Worm (Caenorhabditis elegans) whole organism, mixed stage, embryonic: Measurements from ENCODE around the gene sbsp-1.

Experiments used
- M03D4.4 ChIP-seq: sonication (generic microtip); optimal IDR thresholded peaks from 2 replicates; lab custom pipeline; 2017; ENCODE audit warnings: mild to moderate bottlenecking, missing genetic modification characterization, missing compliant biosample characterization
- bed-3 ChIP-seq: fragments of 200-800 bp; sonication (Bioruptor generic); optimal IDR thresholded peaks from 3 replicates; lab custom pipeline; 2018; ENCODE audit warnings: mild to moderate bottlenecking, missing genetic modification characterization, moderate library complexity, missing compliant biosample characterization
- blmp-1 ChIP-seq: fragments of 150-350 bp; optimal IDR thresholded peaks from 2 replicates; lab custom pipeline; 2014; ENCODE audit warnings: missing biosample characterization, missing genetic modification characterization
- ceh-39 ChIP-seq: fragments of 150-350 bp; optimal IDR thresholded peaks from 2 replicates; lab custom pipeline; 2014; ENCODE audit warnings: missing biosample characterization, missing genetic modification characterization
- ceh-43 ChIP-seq: fragments of 200-800 bp; sonication (Bioruptor generic); optimal IDR thresholded peaks from 2 replicates; lab custom pipeline; 2018; ENCODE audit warnings: mild to moderate bottlenecking, missing genetic modification characterization, moderate library complexity, missing compliant biosample characterization
- ceh-83 ChIP-seq: fragments of 200-800 bp; sonication (Bioruptor generic); optimal IDR thresholded peaks from 2 replicates; lab custom pipeline; 2018; ENCODE audit warnings: mild to moderate bottlenecking, missing genetic modification characterization, missing compliant biosample characterization
- ces-1 ChIP-seq: fragments of 150-350 bp; optimal IDR thresholded peaks from 2 replicates; lab custom pipeline; 2014; ENCODE audit warnings: missing biosample characterization, missing genetic modification reagents, missing genetic modification characterization
- cnd-1 ChIP-seq: fragments of 200-800 bp; sonication (Bioruptor generic); optimal IDR thresholded peaks from 2 replicates; lab custom pipeline; 2018; ENCODE audit warnings: mild to moderate bottlenecking, missing genetic modification characterization, missing compliant biosample characterization
- drap-1 ChIP-seq: fragments of 200-800 bp; sonication (Bioruptor generic); optimal IDR thresholded peaks from 3 replicates; lab custom pipeline; 2018; ENCODE audit warnings: mild to moderate bottlenecking, missing genetic modification characterization, missing compliant biosample characterization
- elt-1 ChIP-seq: sonication (generic microtip); optimal IDR thresholded peaks from 2 replicates; lab custom pipeline; 2017; ENCODE audit warnings: missing genetic modification characterization, mild to moderate bottlenecking, missing compliant biosample characterization, antibody characterized with exemption, moderate library complexity, borderline replicate concordance; ENCODE audit not compliant: insufficient read depth
- elt-3 ChIP-seq: fragments of 150-350 bp; optimal IDR thresholded peaks from 2 replicates; lab custom pipeline; 2014; ENCODE audit warnings: missing biosample characterization, missing genetic modification characterization
- flh-1 ChIP-seq: fragments of 200-800 bp; sonication (Bioruptor generic); optimal IDR thresholded peaks from 2 replicates; lab custom pipeline; 2018; ENCODE audit warnings: mild to moderate bottlenecking, missing genetic modification characterization, moderate library complexity, missing compliant biosample characterization
- ham-2 ChIP-seq: fragments of 200-800 bp; sonication (Bioruptor generic); optimal IDR thresholded peaks from 2 replicates; lab custom pipeline; 2018; ENCODE audit warnings: mild to moderate bottlenecking, missing genetic modification characterization, missing compliant biosample characterization
- hlh-1 ChIP-seq: fragments of 150-350 bp; optimal IDR thresholded peaks from 2 replicates; lab custom pipeline; 2014; ENCODE audit warnings: missing biosample characterization, missing genetic modification reagents, missing genetic modification characterization
- lin-13 ChIP-seq: fragments of 150-350 bp; optimal IDR thresholded peaks from 2 replicates; lab custom pipeline; 2014; ENCODE audit warnings: missing biosample characterization, missing genetic modification characterization
- lin-32 ChIP-seq: fragments of 200-800 bp; sonication (Bioruptor generic); optimal IDR thresholded peaks from 2 replicates; lab custom pipeline; 2018; ENCODE audit warnings: mild to moderate bottlenecking, missing genetic modification characterization, missing compliant biosample characterization
- lsy-2 ChIP-seq: fragments of 150-350 bp; optimal IDR thresholded peaks from 2 replicates; lab custom pipeline; 2014; ENCODE audit warnings: missing biosample characterization, missing genetic modification characterization
- mab-5 ChIP-seq: fragments of 150-350 bp; optimal IDR thresholded peaks from 2 replicates; lab custom pipeline; 2014; ENCODE audit warnings: missing biosample characterization, missing genetic modification characterization
- mep-1 ChIP-seq: fragments of 150-350 bp; optimal IDR thresholded peaks from 2 replicates; lab custom pipeline; 2017; ENCODE audit warnings: missing biosample characterization, missing genetic modification reagents, missing genetic modification characterization, inconsistent platforms
- mls-2 ChIP-seq: sonication (generic microtip); optimal IDR thresholded peaks from 2 replicates; lab custom pipeline; 2016; ENCODE audit warnings: mild to moderate bottlenecking, missing genetic modification characterization, moderate library complexity, missing compliant biosample characterization
- nhr-12 ChIP-seq: fragments of 150-350 bp; optimal IDR thresholded peaks from 2 replicates; lab custom pipeline; 2014; ENCODE audit warnings: missing biosample characterization, missing genetic modification characterization
- nhr-2 ChIP-seq: fragments of 150-350 bp; optimal IDR thresholded peaks from 2 replicates; lab custom pipeline; 2014; ENCODE audit warnings: missing biosample characterization, missing genetic modification characterization
- nhr-237 ChIP-seq: fragments of 150-350 bp; optimal IDR thresholded peaks from 2 replicates; lab custom pipeline; 2014; ENCODE audit warnings: missing biosample characterization, missing genetic modification characterization
- nhr-28 ChIP-seq: fragments of 150-350 bp; optimal IDR thresholded peaks from 2 replicates; lab custom pipeline; 2014; ENCODE audit warnings: missing biosample characterization, missing genetic modification characterization
- nhr-76 ChIP-seq: sonication (generic microtip); optimal IDR thresholded peaks from 2 replicates; lab custom pipeline; 2017; ENCODE audit warnings: missing biosample characterization, missing genetic modification characterization
- pha-4 ChIP-seq: fragments of 150-350 bp; optimal IDR thresholded peaks from 2 replicates; lab custom pipeline; 2018; ENCODE audit warnings: missing biosample characterization, missing genetic modification reagents, missing genetic modification characterization
- sem-2 ChIP-seq: fragments of 200-800 bp; sonication (Bioruptor generic); optimal IDR thresholded peaks from 2 replicates; lab custom pipeline; 2018; ENCODE audit warnings: mild to moderate bottlenecking, missing genetic modification characterization, missing compliant biosample characterization
- snpc-4 ChIP-seq: fragments of 150-350 bp; optimal IDR thresholded peaks from 2 replicates; lab custom pipeline; 2014; ENCODE audit warnings: missing biosample characterization, missing genetic modification characterization
- sptf-1 ChIP-seq: sonication (generic microtip); optimal IDR thresholded peaks from 2 replicates; lab custom pipeline; 2017; ENCODE audit warnings: mild to moderate bottlenecking, missing genetic modification characterization, moderate library complexity, missing compliant biosample characterization
- tbx-8 ChIP-seq: fragments of 200-800 bp; sonication (Bioruptor generic); optimal IDR thresholded peaks from 2 replicates; lab custom pipeline; 2018; ENCODE audit warnings: mild to moderate bottlenecking, missing genetic modification characterization, moderate library complexity, missing compliant biosample characterization
- unc-120 ChIP-seq: sonication (generic microtip); optimal IDR thresholded peaks from 2 replicates; lab custom pipeline; 2017; ENCODE audit warnings: missing genetic modification characterization, missing compliant biosample characterization; ENCODE audit not compliant: poor library complexity, severe bottlenecking
- unc-39 ChIP-seq: fragments of 150-350 bp; optimal IDR thresholded peaks from 2 replicates; lab custom pipeline; 2014; ENCODE audit warnings: missing biosample characterization, missing genetic modification characterization
- unc-62 ChIP-seq: fragments of 150-350 bp; optimal IDR thresholded peaks from 2 replicates; lab custom pipeline; 2014; ENCODE audit warnings: missing biosample characterization, missing genetic modification reagents, missing genetic modification characterization
- zip-8 ChIP-seq: fragments of 150-350 bp; optimal IDR thresholded peaks from 2 replicates; lab custom pipeline; 2014; ENCODE audit warnings: missing biosample characterization, missing genetic modification characterization
- ztf-11 ChIP-seq: fragments of 150-350 bp; optimal IDR thresholded peaks from 2 replicates; lab custom pipeline; 2014; ENCODE audit warnings: missing biosample characterization, missing genetic modification characterization

sbsp-1 gene

ce11 chrIII:10848858-10849257, 16.1 kb downstream of the sbsp-1 start, which contains the start of the genes fbxb-85 and hex-3:
Gene fbxb-85, minus strand, starts transcription at chrIII:10848963.
Gene hex-3, plus strand, starts transcription at chrIII:10849222.
- TF ChIP-seq unc-120 (tag; lab: Kevin White, UChicago) (peak; percentile 59), ztf-11 (peak; percentile 45), lin-13 (tag; lab: Kevin White, UChicago) (peak; percentile 80), nhr-2 (tag; lab: Kevin White, UChicago) (peak; percentile 17), drap-1 (GFP tag; lab: Kevin White, UChicago) (peak; percentile 78), cnd-1 (peak; percentile 74), mls-2 (tag; lab: Kevin White, UChicago) (peak; percentile 85), nhr-237 (tag; lab: Kevin White, UChicago) (peak; percentile 83), snpc-4 (tag; lab: Kevin White, UChicago) (no peak), tbx-8 (GFP tag; lab: Kevin White, UChicago) (peak; percentile 44), mep-1 (tag; lab: Kevin White, UChicago) (peak; percentile 97), unc-62 (peak; percentile 2), ceh-83 (GFP tag; lab: Kevin White, UChicago) (no peak), ham-2 (peak; percentile 51), mab-5 (tag; lab: Kevin White, UChicago) (no peak), unc-39 (tag; lab: Kevin White, UChicago) (no peak), blmp-1 (peak; percentile 31), ceh-39 (tag; lab: Kevin White, UChicago) (peak; percentile 57), ceh-43 (GFP tag; lab: Kevin White, UChicago) (peak; percentile 69), hlh-1 (peak; percentile 19), elt-3 (tag; lab: Kevin White, UChicago) (peak; percentile 2), ces-1 (GFP tag; lab: Kevin White, UChicago) (peak; percentile 90), M03D4.4 (tag; lab: Kevin White, UChicago) (peak; percentile 87), lsy-2 (tag; lab: Kevin White, UChicago) (peak; percentile 83), lin-32 (GFP tag; lab: Kevin White, UChicago) (peak; percentile 64), nhr-12 (tag; lab: Kevin White, UChicago) (no peak), zip-8 (tag; lab: Kevin White, UChicago) (no peak), pha-4 (tag; lab: Kevin White, UChicago) (peak; percentile 88), sptf-1 (tag; lab: Kevin White, UChicago) (peak; percentile 92), sem-2 (GFP tag; lab: Kevin White, UChicago) (peak; percentile 60), elt-1 (tag; lab: Kevin White, UChicago) (peak; percentile 1), bed-3 (GFP tag; lab: Kevin White, UChicago) (peak; percentile 46), nhr-76 (tag; lab: Kevin White, UChicago) (no peak), flh-1 (GFP tag; lab: Kevin White, UChicago) (peak; percentile 47), nhr-28 (no peak)
- TF ChIP-seq, all 35 proteins: peak for 27

- TF ChIP-seq nhr-76 (tag; lab: Kevin White, UChicago), result no peak
- peak; percentile 7 for TF ChIP-seq hlh-1
- TF ChIP-seq sptf-1 (tag; lab: Kevin White, UChicago), result peak; percentile 10
- peak; percentile 16 for TF ChIP-seq mls-2 (tag; lab: Kevin White, UChicago)
- no peak for TF ChIP-seq ham-2
- no peak for TF ChIP-seq elt-1 (tag; lab: Kevin White, UChicago)
- no peak for TF ChIP-seq lin-32 (GFP tag; lab: Kevin White, UChicago)
- no peak for TF ChIP-seq nhr-237 (tag; lab: Kevin White, UChicago)
- TF ChIP-seq nhr-2 (tag; lab: Kevin White, UChicago), result no peak
- TF ChIP-seq ces-1 (GFP tag; lab: Kevin White, UChicago), result peak; percentile 47
- peak; percentile 6 for TF ChIP-seq lsy-2 (tag; lab: Kevin White, UChicago)
- TF ChIP-seq ceh-83 (GFP tag; lab: Kevin White, UChicago), result no peak
- peak; percentile 81 for TF ChIP-seq unc-120 (tag; lab: Kevin White, UChicago)
- TF ChIP-seq cnd-1, result no peak
- TF ChIP-seq mep-1 (tag; lab: Kevin White, UChicago), result peak; percentile 20
Observed at ce11 chrIII:10855398-10855880, 22.7 kb downstream of the sbsp-1 start, which contains the start of gene Y39A1C.1. Gene Y39A1C.1, plus strand, starts transcription at chrIII:10855448.

- TF ChIP-seq sptf-1 (tag; lab: Kevin White, UChicago) (peak; percentile 51), lin-13 (tag; lab: Kevin White, UChicago) (no peak), M03D4.4 (tag; lab: Kevin White, UChicago) (no peak), bed-3 (GFP tag; lab: Kevin White, UChicago) (peak; percentile 35), lin-32 (GFP tag; lab: Kevin White, UChicago) (peak; percentile 53), cnd-1 (peak; percentile 77), mls-2 (tag; lab: Kevin White, UChicago) (peak; percentile 26), nhr-12 (tag; lab: Kevin White, UChicago) (no peak), mep-1 (tag; lab: Kevin White, UChicago) (no peak), ceh-83 (GFP tag; lab: Kevin White, UChicago) (peak; percentile 68), ceh-43 (GFP tag; lab: Kevin White, UChicago) (no peak), drap-1 (GFP tag; lab: Kevin White, UChicago) (peak; percentile 33), sem-2 (GFP tag; lab: Kevin White, UChicago) (no peak)
Observed at ce11 chrIII:10856830-10857229, 24.1 kb downstream of the sbsp-1 start.
